Worm (Caenorhabditis elegans) whole organism, L2 larva: Measurements from ENCODE around the gene F57C2.5.

Experiments
- ZK546.5 ChIP-seq: sonication (generic microtip); optimal IDR thresholded peaks from 2 replicates; lab custom pipeline; 2017; ENCODE audit warnings: missing biosample characterization, missing genetic modification characterization
- alr-1 ChIP-seq: fragments of 150-350 bp; optimal IDR thresholded peaks from 2 replicates; lab custom pipeline; 2014; ENCODE audit warnings: missing biosample characterization, missing genetic modification characterization
- aly-2 ChIP-seq: fragments of 150-350 bp; optimal IDR thresholded peaks from 2 replicates; lab custom pipeline; 2014; ENCODE audit warnings: missing biosample characterization, missing genetic modification characterization
- egl-27 ChIP-seq: sonication (generic microtip); optimal IDR thresholded peaks from 3 replicates; lab custom pipeline; 2017; ENCODE audit warnings: missing biosample characterization, missing genetic modification reagents, missing genetic modification characterization
- elt-3 ChIP-seq: sonication (generic microtip); optimal IDR thresholded peaks from 2 replicates; lab custom pipeline; 2017; ENCODE audit warnings: missing biosample characterization, missing genetic modification characterization
- unc-62 ChIP-seq: fragments of 150-350 bp; optimal IDR thresholded peaks from 2 replicates; lab custom pipeline; 2014; ENCODE audit warnings: missing biosample characterization, missing genetic modification reagents, missing genetic modification characterization

ce11 chrII:14528233-14528802, at the start of gene F57C2.5, which contains the start of gene spat-1:
- TF ChIP-seq ZK546.5 (tag; lab: Kevin White, UChicago): no peak
- no peak for TF ChIP-seq elt-3 (tag; lab: Kevin White, UChicago)
- no peak for TF ChIP-seq aly-2
- TF ChIP-seq alr-1 (tag; lab: Kevin White, UChicago): no peak
- TF ChIP-seq unc-62 (GFP tag; lab: Kevin White, UChicago): no peak
- no peak for TF ChIP-seq egl-27 (tag; lab: Kevin White, UChicago)
